In the genomic region with DNA sequence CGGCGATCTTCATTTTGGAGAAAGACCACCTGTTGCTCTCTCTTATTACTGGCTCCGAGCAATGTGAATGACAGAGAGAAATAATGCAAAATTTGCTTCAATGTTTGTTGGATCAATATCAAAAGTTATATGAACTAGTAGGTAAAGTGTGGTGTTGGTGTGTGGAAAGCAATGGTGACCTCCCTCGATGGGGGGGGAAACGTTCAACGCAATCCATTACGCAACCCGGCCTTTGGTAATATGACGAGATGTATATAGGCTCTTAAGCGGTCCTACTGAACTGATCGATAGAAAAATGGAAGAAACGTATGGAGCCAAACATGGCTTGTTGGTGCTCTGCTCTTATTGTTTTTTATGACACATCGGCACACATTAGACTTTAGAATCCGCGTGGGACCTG, we compare ENCODE assay signal across 3 worm cellular contexts.
A peak's percentile ranks its signal among the peaks of the same experiment; 100 is the strongest.
TF ChIP-seq lines count a peak whose summit lies in the region.

No protein-coding gene starts in this region.

TF ChIP-seq in whole organism, early embryonic, 17 proteins besides CTCF, POLR2A, EP300 and RAD21:
- TF ChIP-seq pes-1 (GFP tag; IDR thresholded peaks at IDR 0.05; lab: Robert Waterston, UW) (no peak), ceh-36 (tag; optimal IDR thresholded peaks at IDR 0.05; lab: Kevin White, UChicago) (peak; percentile 16)
TF ChIP-seq in whole organism, early embryonic: peak in this region for 1.

TF ChIP-seq in whole organism, late embryonic, 69 proteins besides CTCF, POLR2A, EP300 and RAD21:
- TF ChIP-seq C38D4.7 (GFP tag; optimal IDR thresholded peaks at IDR 0.05; lab: Kevin White, UChicago) (no peak), fkh-10 (GFP tag; optimal IDR thresholded peaks at IDR 0.05; lab: Kevin White, UChicago) (no peak), nfya-1 (tag; optimal IDR thresholded peaks at IDR 0.05; lab: Kevin White, UChicago) (no peak), unc-3 (GFP tag; conservative IDR thresholded peaks at IDR 0.05; lab: Robert Waterston, UW) (no peak), unc-3 (tag; optimal IDR thresholded peaks at IDR 0.05; lab: Kevin White, UChicago) (no peak), elt-2 (tag; optimal IDR thresholded peaks at IDR 0.05; lab: Kevin White, UChicago) (peak; percentile 6), ceh-34 (tag; optimal IDR thresholded peaks at IDR 0.05; lab: Kevin White, UChicago) (no peak), ceh-19 (GFP tag; optimal IDR thresholded peaks at IDR 0.05; lab: Kevin White, UChicago) (no peak), sdc-2 (tag; optimal IDR thresholded peaks at IDR 0.05; lab: Kevin White, UChicago) (no peak), elt-4 (tag; optimal IDR thresholded peaks at IDR 0.05; lab: Kevin White, UChicago) (no peak)

TF ChIP-seq in whole organism, mixed stage, embryonic, 35 proteins besides CTCF, POLR2A, EP300 and RAD21:
- TF ChIP-seq cnd-1 (tag; optimal IDR thresholded peaks at IDR 0.05; lab: Kevin White, UChicago) = peak; percentile 37
- no peak for TF ChIP-seq ceh-83 (GFP tag; optimal IDR thresholded peaks at IDR 0.05; lab: Kevin White, UChicago)
- no peak for TF ChIP-seq snpc-4 (tag; optimal IDR thresholded peaks at IDR 0.05; lab: Kevin White, UChicago)
- peak; percentile 63 for TF ChIP-seq nhr-2 (tag; optimal IDR thresholded peaks at IDR 0.05; lab: Kevin White, UChicago)
- peak; percentile 36 for TF ChIP-seq lin-32 (GFP tag; optimal IDR thresholded peaks at IDR 0.05; lab: Kevin White, UChicago)
- TF ChIP-seq hlh-1 (tag; optimal IDR thresholded peaks at IDR 0.05; lab: Kevin White, UChicago) = peak; percentile 17
- no peak for TF ChIP-seq unc-62 (GFP tag; optimal IDR thresholded peaks at IDR 0.05; lab: Kevin White, UChicago)
- TF ChIP-seq lsy-2 (tag; optimal IDR thresholded peaks at IDR 0.05; lab: Kevin White, UChicago) = no peak
- no peak for TF ChIP-seq elt-3 (tag; optimal IDR thresholded peaks at IDR 0.05; lab: Kevin White, UChicago)
- no peak for TF ChIP-seq flh-1 (GFP tag; optimal IDR thresholded peaks at IDR 0.05; lab: Kevin White, UChicago)
- TF ChIP-seq nhr-28 (tag; optimal IDR thresholded peaks at IDR 0.05; lab: Kevin White, UChicago) = no peak
- no peak for TF ChIP-seq drap-1 (GFP tag; optimal IDR thresholded peaks at IDR 0.05; lab: Kevin White, UChicago)
- TF ChIP-seq zip-8 (tag; optimal IDR thresholded peaks at IDR 0.05; lab: Kevin White, UChicago) = peak; percentile 81
- no peak for TF ChIP-seq sem-2 (GFP tag; optimal IDR thresholded peaks at IDR 0.05; lab: Kevin White, UChicago)
